Fruit fly (Drosophila melanogaster): ENCODE results near the gene TAF1B.
A peak's percentile ranks its signal among the peaks of the same experiment; 100 is the strongest.

TAF1B gene

dm6 chr3R:10134341-10134668, 9.7 kb downstream of the TAF1B start (continued):
- TF ChIP-seq Ptx1 (GFP tag; IDR thresholded peaks at IDR 0.05) (no peak), CG11504 (tag; optimal IDR thresholded peaks at IDR 0.05) (peak; percentile 21), CG6813 (GFP tag; optimal IDR thresholded peaks at IDR 0.05) (no peak), Chrac-16 (GFP tag; optimal IDR thresholded peaks at IDR 0.05) (peak; percentile 11), lilli (GFP tag; optimal IDR thresholded peaks at IDR 0.05) (peak; percentile 57), CHES-1-like (GFP tag; optimal IDR thresholded peaks at IDR 0.05) (peak; percentile 65), Antp (GFP tag; optimal IDR thresholded peaks at IDR 0.05) (peak; percentile 34), grau (tag; optimal IDR thresholded peaks at IDR 0.05) (peak; percentile 4), CG8281 (tag; optimal IDR thresholded peaks at IDR 0.05) (no peak), az2 (GFP tag; optimal IDR thresholded peaks at IDR 0.05) (peak; percentile 25), CG15479 (GFP tag; optimal IDR thresholded peaks at IDR 0.05) (peak; percentile 48), pzg (GFP tag; optimal IDR thresholded peaks at IDR 0.05) (peak; percentile 88), Dp (GFP tag; optimal IDR thresholded peaks at IDR 0.05) (peak; percentile 93), pho (GFP tag; optimal IDR thresholded peaks at IDR 0.05) (peak; percentile 34), ind (GFP tag; optimal IDR thresholded peaks at IDR 0.05) (peak; percentile 37), CG4707 (GFP tag; optimal IDR thresholded peaks at IDR 0.05) (no peak), sr (GFP tag; IDR thresholded peaks at IDR 0.05) (no peak), crc (GFP tag; optimal IDR thresholded peaks at IDR 0.05) (peak; percentile 14), Mad (GFP tag; optimal IDR thresholded peaks at IDR 0.05) (peak; percentile 26), CG12236 (GFP tag; optimal IDR thresholded peaks at IDR 0.05) (no peak), inv (GFP tag; IDR thresholded peaks at IDR 0.05; ENCODE audit: partially characterized antibody) (no peak), Pdp1 (GFP tag; optimal IDR thresholded peaks at IDR 0.05) (peak in 1 of 2 experiments; percentile 42), CG13424 (tag; optimal IDR thresholded peaks at IDR 0.05) (no peak), phol (tag; optimal IDR thresholded peaks at IDR 0.05) (peak; percentile 1), zfh2 (GFP tag; optimal IDR thresholded peaks at IDR 0.05) (peak; percentile 74), psq (GFP tag; optimal IDR thresholded peaks at IDR 0.05) (peak; percentile 16), CG4854 (GFP tag; optimal IDR thresholded peaks at IDR 0.05) (peak; percentile 7), CG31365 (tag; optimal IDR thresholded peaks at IDR 0.05) (peak; percentile 58), dysf (GFP tag; IDR thresholded peaks at IDR 0.05) (0 out of 3 replicates have a peak, but pooled peaks have one; percentile 27), CG31388 (GFP tag; optimal IDR thresholded peaks at IDR 0.05) (no peak), CG7556 (GFP tag; optimal IDR thresholded peaks at IDR 0.05) (peak; percentile 10), CG17385 (GFP tag; optimal IDR thresholded peaks at IDR 0.05) (no peak), gro (GFP tag; optimal IDR thresholded peaks at IDR 0.05) (peak; percentile 66), CG4424 (GFP tag; optimal IDR thresholded peaks at IDR 0.05) (peak; percentile 11), CG2202 (tag; optimal IDR thresholded peaks at IDR 0.05) (no peak), CG8290 (GFP tag; optimal IDR thresholded peaks at IDR 0.05) (peak; percentile 44), CG8290 (tag; optimal IDR thresholded peaks at IDR 0.05) (peak; percentile 48 to 82), Myb (GFP tag; optimal IDR thresholded peaks at IDR 0.05) (peak; percentile 68), CG10267 (tag; optimal IDR thresholded peaks at IDR 0.05) (peak; percentile 94), CG10959 (GFP tag; IDR thresholded peaks at IDR 0.05) (peak; percentile 28; the same call in 1 of the 2 replicates), bbx (GFP tag; IDR thresholded peaks at IDR 0.05; ENCODE audit: partially characterized antibody) (peak; percentile 51; the same call in 1 of the 2 replicates), CG14860 (GFP tag; IDR thresholded peaks at IDR 0.05; ENCODE audit: partially characterized antibody) (no peak), CG15514 (GFP tag; optimal IDR thresholded peaks at IDR 0.05) (peak; percentile 71), Dip3 (GFP tag; optimal IDR thresholded peaks at IDR 0.05) (peak; percentile 44), E2f1 (GFP tag; IDR thresholded peaks at IDR 0.05) (peak; percentile 29; the same call in 1 of the 2 replicates), da (GFP tag; optimal IDR thresholded peaks at IDR 0.05) (peak; percentile 43), MESR4 (GFP tag; optimal IDR thresholded peaks at IDR 0.05) (peak; percentile 39), CG12155 (GFP tag; optimal IDR thresholded peaks at IDR 0.05) (peak; percentile 33), chm (GFP tag; IDR thresholded peaks at IDR 0.05) (peak; percentile 45; the same call in 1 of the 2 replicates), CG17568 (GFP tag; optimal IDR thresholded peaks at IDR 0.05) (no peak), gfzf (GFP tag; optimal IDR thresholded peaks at IDR 0.05) (peak; percentile 11)
